Worm (Caenorhabditis elegans): Measurements from ENCODE around the gene ddl-3.
"Not testable (repeated sequence)": the region's sequence is repeated elsewhere in the genome, so short reads cannot be mapped to it uniquely, and the experiment has no call there.

- TF ChIP-seq ztf-11, nhr-11 (tag; optimal IDR thresholded peaks at IDR 0.05): not testable (repeated sequence)
These were observed 47.2 kb downstream of the ddl-3 start, which contains the start of gene Y54G11A.7 for ce11 chrII:14297050-14297449.

Data from whole organism, L4 larva.